Fruit fly (Drosophila melanogaster) whole organism, embryonic: ENCODE results near the gene DCTN1-p150.

Source experiments
- ATbp ChIP-seq: fragments of 200-800 bp; sonication (Bioruptor generic); optimal IDR thresholded peaks from 2 replicates; lab custom pipeline; 2017; ENCODE audit warnings: missing biosample characterization, mild to moderate bottlenecking, missing genetic modification characterization, missing genetic modification reagents
- Asciz ChIP-seq: fragments of 200-800 bp; sonication (Bioruptor generic); optimal IDR thresholded peaks from 2 replicates; lab custom pipeline; 2017; ENCODE audit warnings: missing biosample characterization, mild to moderate bottlenecking, missing genetic modification characterization, missing genetic modification reagents
- CG10366 ChIP-seq: fragments of 200-800 bp; sonication (Bioruptor generic); IDR thresholded peaks from 2 replicates; pipeline ENCODE4 v1.3.6; 2022; ENCODE audit warnings: missing biosample characterization, missing genetic modification characterization
- CG13123 ChIP-seq: fragments of 200-800 bp; sonication (Bioruptor generic); optimal IDR thresholded peaks from 2 replicates; lab custom pipeline; 2016; ENCODE audit warnings: missing biosample characterization, missing genetic modification characterization
- CG14050 ChIP-seq: fragments of 200-800 bp; sonication (Bioruptor generic); IDR thresholded peaks from 3 replicates; pipeline ENCODE4 v1.3.6; 2022; ENCODE audit warnings: missing biosample characterization, missing genetic modification characterization
- CG14441 ChIP-seq: fragments of 200-800 bp; sonication (Bioruptor generic); IDR thresholded peaks from 2 replicates; pipeline ENCODE4 v1.3.6; 2022; ENCODE audit warnings: missing biosample characterization, missing genetic modification characterization
- CG14710 ChIP-seq: fragments of 200-800 bp; sonication (Bioruptor generic); optimal IDR thresholded peaks from 3 replicates; lab custom pipeline; 2019; ENCODE audit warnings: missing biosample characterization, mild to moderate bottlenecking, missing genetic modification characterization, moderate library complexity
- CG17186 ChIP-seq: fragments of 200-800 bp; sonication (Bioruptor generic); optimal IDR thresholded peaks from 3 replicates; lab custom pipeline; 2017; ENCODE audit warnings: missing biosample characterization, missing genetic modification reagents, missing genetic modification characterization
- CG17359 ChIP-seq: fragments of 200-800 bp; sonication (Bioruptor generic); optimal IDR thresholded peaks from 3 replicates; lab custom pipeline; 2018; ENCODE audit warnings: missing biosample characterization, mild to moderate bottlenecking, missing genetic modification characterization, moderate library complexity
- CG17385 ChIP-seq: fragments of 200-800 bp; sonication (Bioruptor generic); optimal IDR thresholded peaks from 3 replicates; lab custom pipeline; 2018; ENCODE audit warnings: missing biosample characterization, mild to moderate bottlenecking, missing genetic modification characterization
- CG17802 ChIP-seq: fragments of 200-800 bp; sonication (Bioruptor generic); optimal IDR thresholded peaks from 2 replicates; lab custom pipeline; 2018; ENCODE audit warnings: missing biosample characterization, mild to moderate bottlenecking, missing genetic modification characterization, moderate library complexity
- CG18764 ChIP-seq: fragments of 200-800 bp; sonication (Bioruptor generic); optimal IDR thresholded peaks from 3 replicates; lab custom pipeline; 2016; ENCODE audit warnings: missing biosample characterization, missing genetic modification characterization
- CG2116 ChIP-seq: fragments of 200-800 bp; sonication (Bioruptor generic); optimal IDR thresholded peaks from 3 replicates; lab custom pipeline; 2018; ENCODE audit warnings: missing biosample characterization, mild to moderate bottlenecking, missing genetic modification characterization
- CG2875 ChIP-seq: fragments of 200-800 bp; sonication (Bioruptor generic); optimal IDR thresholded peaks from 2 replicates; lab custom pipeline; 2017; ENCODE audit warnings: missing biosample characterization, mild to moderate bottlenecking, missing genetic modification characterization, missing genetic modification reagents
- CG31365 ChIP-seq: fragments of 200-800 bp; sonication (Bioruptor generic); optimal IDR thresholded peaks from 2 replicates; lab custom pipeline; 2018; ENCODE audit warnings: missing biosample characterization, mild to moderate bottlenecking, missing genetic modification characterization
- CG3407 ChIP-seq: fragments of 200-800 bp; sonication (Bioruptor generic); optimal IDR thresholded peaks from 2 replicates; lab custom pipeline; 2018; ENCODE audit warnings: missing biosample characterization, mild to moderate bottlenecking, missing genetic modification characterization
- CG34376 ChIP-seq: fragments of 200-800 bp; sonication (Bioruptor generic); optimal IDR thresholded peaks from 2 replicates; lab custom pipeline; 2018; ENCODE audit warnings: missing biosample characterization, mild to moderate bottlenecking, missing genetic modification characterization
- CG4328 ChIP-seq: fragments of 200-800 bp; sonication (Bioruptor generic); optimal IDR thresholded peaks from 3 replicates; lab custom pipeline; 2017; ENCODE audit warnings: missing biosample characterization, missing genetic modification reagents, missing genetic modification characterization
- CG4730 ChIP-seq: fragments of 200-800 bp; sonication (Bioruptor generic); IDR thresholded peaks from 2 replicates; pipeline ENCODE4 v1.3.6; 2022; ENCODE audit warnings: missing biosample characterization, missing genetic modification characterization
- CG6683 ChIP-seq: fragments of 200-800 bp; sonication (Bioruptor generic); optimal IDR thresholded peaks from 2 replicates; lab custom pipeline; 2017; ENCODE audit warnings: missing biosample characterization, mild to moderate bottlenecking, missing genetic modification characterization, missing genetic modification reagents
- CG8281 ChIP-seq: fragments of 200-800 bp; sonication (Bioruptor generic); optimal IDR thresholded peaks from 2 replicates; lab custom pipeline; 2018; ENCODE audit warnings: missing biosample characterization, mild to moderate bottlenecking, missing genetic modification characterization, moderate library complexity
- CG8924 ChIP-seq: fragments of 200-800 bp; optimal IDR thresholded peaks from 3 replicates; lab custom pipeline; 2019; ENCODE audit warnings: missing biosample characterization, mild to moderate bottlenecking, missing genetic modification characterization, moderate library complexity
- CG9817 ChIP-seq: fragments of 200-800 bp; sonication (Bioruptor generic); optimal IDR thresholded peaks from 2 replicates; lab custom pipeline; 2018; ENCODE audit warnings: missing biosample characterization, mild to moderate bottlenecking, missing genetic modification characterization, moderate library complexity
- HLH4C ChIP-seq: fragments of 200-800 bp; sonication (Bioruptor generic); IDR thresholded peaks from 3 replicates; pipeline ENCODE4 v1.3.6; 2022; ENCODE audit warnings: missing biosample characterization, missing genetic modification characterization; ENCODE audit not compliant: partially characterized antibody
- HLH54F ChIP-seq: fragments of 200-800 bp; sonication (Bioruptor generic); optimal IDR thresholded peaks from 3 replicates; lab custom pipeline; 2016; ENCODE audit warnings: missing biosample characterization, missing genetic modification characterization
- MBD-R2 ChIP-seq: fragments of 200-800 bp; sonication (Bioruptor generic); IDR thresholded peaks from 2 replicates; pipeline ENCODE4 v1.3.6; 2022; ENCODE audit warnings: missing biosample characterization, missing genetic modification characterization
- Mes4 ChIP-seq: fragments of 200-800 bp; sonication (Bioruptor generic); optimal IDR thresholded peaks from 2 replicates; lab custom pipeline; 2016; ENCODE audit warnings: missing biosample characterization, missing genetic modification characterization
- Oli ChIP-seq: fragments of 200-800 bp; sonication (Bioruptor generic); optimal IDR thresholded peaks from 2 replicates; lab custom pipeline; 2018; ENCODE audit warnings: missing biosample characterization, mild to moderate bottlenecking, missing genetic modification characterization, moderate library complexity
- Sox100B ChIP-seq: fragments of 200-800 bp; sonication (Bioruptor generic); optimal IDR thresholded peaks from 3 replicates; lab custom pipeline; 2018; ENCODE audit warnings: missing biosample characterization, mild to moderate bottlenecking, missing genetic modification characterization
- Tbp ChIP-seq: fragments of >200 bp; optimal IDR thresholded peaks from 2 replicates; lab custom pipeline; 2018; ENCODE audit warnings: missing biosample characterization, missing genetic modification characterization
- al ChIP-seq: fragments of 200-800 bp; sonication (Bioruptor generic); IDR thresholded peaks from 2 replicates; pipeline ENCODE4 v1.3.6; 2022; ENCODE audit warnings: missing biosample characterization, missing genetic modification characterization
- ap ChIP-seq: fragments of 200-800 bp; sonication (Bioruptor generic); IDR thresholded peaks from 2 replicates; pipeline ENCODE4 v1.3.6; 2022; ENCODE audit warnings: missing biosample characterization, missing genetic modification characterization
- bowl ChIP-seq: fragments of 200-800 bp; sonication (Bioruptor generic); IDR thresholded peaks from 2 replicates; pipeline ENCODE4 v1.3.6; 2022; ENCODE audit warnings: missing biosample characterization, missing genetic modification characterization
- ci ChIP-seq: fragments of 200-800 bp; sonication (Bioruptor generic); IDR thresholded peaks from 3 replicates; pipeline ENCODE4 v1.3.6; 2022; ENCODE audit warnings: missing biosample characterization, missing genetic modification characterization
- corto ChIP-seq: fragments of 200-800 bp; sonication (Bioruptor generic); optimal IDR thresholded peaks from 2 replicates; lab custom pipeline; 2016; ENCODE audit warnings: missing biosample characterization, mild to moderate bottlenecking, missing genetic modification characterization, moderate library complexity
- crol ChIP-seq: fragments of 200-800 bp; sonication (Bioruptor generic); IDR thresholded peaks from 2 replicates; pipeline ENCODE4 v1.3.6; 2022; ENCODE audit warnings: missing biosample characterization, missing genetic modification characterization
- crp ChIP-seq, 2 experiments: fragments of 200-800 bp; sonication (Bioruptor generic); optimal IDR thresholded peaks; 2 replicates in 1 of 2; 3 replicates in 1 of 2; lab custom pipeline; 2017; ENCODE audit warnings: missing biosample characterization in 2 of 2, missing genetic modification characterization in 2 of 2, mild to moderate bottlenecking in 1 of 2, moderate library complexity in 1 of 2
- dmrt11E ChIP-seq: fragments of 200-800 bp; sonication (Bioruptor generic); optimal IDR thresholded peaks from 3 replicates; lab custom pipeline; 2018; ENCODE audit warnings: missing biosample characterization, mild to moderate bottlenecking, missing genetic modification characterization, moderate library complexity
- exex ChIP-seq: fragments of 200-800 bp; sonication (Bioruptor generic); optimal IDR thresholded peaks from 4 replicates; lab custom pipeline; 2018; ENCODE audit warnings: missing biosample characterization, mild to moderate bottlenecking, missing genetic modification characterization, moderate library complexity
- fru ChIP-seq: fragments of >200 bp; optimal IDR thresholded peaks from 2 replicates; lab custom pipeline; 2017
- ham ChIP-seq: fragments of 200-800 bp; sonication (Bioruptor generic); IDR thresholded peaks from 2 replicates; pipeline ENCODE4 v1.3.6; 2022; ENCODE audit warnings: missing biosample characterization, missing genetic modification characterization
- hkb ChIP-seq, 2 experiments: fragments of 200-800 bp in 1 of 2; fragments of >200 bp in 1 of 2; sonication (Bioruptor generic) in 1 of 2; IDR thresholded peaks in 1 of 2; optimal IDR thresholded peaks in 1 of 2; 2 replicates each; pipeline versions ENCODE4 v1.3.6 to Lab custom; 2017 to 2022; ENCODE audit warnings: missing biosample characterization in 1 of 2, missing genetic modification characterization in 1 of 2
- klu ChIP-seq: fragments of 200-800 bp; sonication (Bioruptor generic); IDR thresholded peaks from 2 replicates; pipeline ENCODE4 v1.3.6; 2022; ENCODE audit warnings: missing biosample characterization, missing genetic modification characterization
- kni ChIP-seq: fragments of 200-800 bp; sonication (Bioruptor generic); optimal IDR thresholded peaks from 3 replicates; lab custom pipeline; 2017; ENCODE audit warnings: mild to moderate bottlenecking, missing biosample characterization, missing genetic modification reagents, missing genetic modification characterization
- lmd ChIP-seq: fragments of 200-800 bp; sonication (Bioruptor generic); IDR thresholded peaks from 2 replicates; pipeline ENCODE4 v1.3.6; 2022; ENCODE audit warnings: missing biosample characterization, missing genetic modification characterization
- mld ChIP-seq: fragments of 200-800 bp; sonication (Bioruptor generic); IDR thresholded peaks from 3 replicates; pipeline ENCODE4 v1.3.6; 2022; ENCODE audit warnings: missing biosample characterization, missing genetic modification characterization; ENCODE audit not compliant: partially characterized antibody
- nerfin-1 ChIP-seq: fragments of 200-800 bp; sonication (Bioruptor generic); optimal IDR thresholded peaks from 3 replicates; lab custom pipeline; 2019; ENCODE audit warnings: missing biosample characterization, mild to moderate bottlenecking, missing genetic modification characterization, moderate library complexity
- nerfin-2 ChIP-seq: fragments of 200-800 bp; sonication (Bioruptor generic); IDR thresholded peaks from 2 replicates; pipeline ENCODE4 v1.3.6; 2022; ENCODE audit warnings: missing biosample characterization, missing genetic modification characterization; ENCODE audit not compliant: partially characterized antibody
- oc ChIP-seq: fragments of 200-800 bp; sonication (Bioruptor generic); optimal IDR thresholded peaks from 2 replicates; lab custom pipeline; 2018; ENCODE audit warnings: missing biosample characterization, mild to moderate bottlenecking, missing genetic modification characterization, moderate library complexity
- shn ChIP-seq: fragments of 200-800 bp; sonication (Bioruptor generic); optimal IDR thresholded peaks from 3 replicates; lab custom pipeline; 2016; ENCODE audit warnings: missing biosample characterization, missing genetic modification characterization
- usp ChIP-seq: fragments of >200 bp; optimal IDR thresholded peaks from 2 replicates; lab custom pipeline; 2017; ENCODE audit warnings: missing biosample characterization, missing genetic modification characterization

Gene DCTN1-p150

dm6 chr3L:13882532-13882931 lies 46.7 kb upstream of the DCTN1-p150 start:
- TF ChIP-seq CG17385 (GFP tag; lab: Kevin White, UChicago) (no peak), CG3407 (GFP tag; lab: Kevin White, UChicago) (peak; percentile 4), nerfin-1 (no peak), CG14710 (tag; lab: Kevin White, UChicago) (no peak), CG17802 (tag; lab: Kevin White, UChicago) (no peak), shn (GFP tag; lab: Kevin White, UChicago) (no peak), exex (tag; lab: Kevin White, UChicago) (no peak), ATbp (GFP tag; lab: Kevin White, UChicago) (peak; percentile 46), Mes4 (GFP tag; lab: Kevin White, UChicago) (no peak), nerfin-2 (GFP tag; lab: Robert Waterston, UW) (no peak), CG2116 (GFP tag; lab: Kevin White, UChicago) (no peak), lmd (no peak), CG17359 (tag; lab: Kevin White, UChicago) (no peak), CG17186 (GFP tag; lab: Kevin White, UChicago) (no peak), CG31365 (tag; lab: Kevin White, UChicago) (no peak), CG13123 (GFP tag; lab: Kevin White, UChicago) (no peak), CG6683 (no peak), CG14050 (GFP tag; lab: Robert Waterston, UW) (no peak), CG14441 (0 out of 2 replicates have a peak, but pooled peaks have one; percentile 19), CG10366 (no peak), usp (no peak), HLH4C (GFP tag; lab: Robert Waterston, UW) (no peak), CG8281 (no peak), ham (GFP tag; lab: Robert Waterston, UW) (no peak), klu (GFP tag; lab: Robert Waterston, UW) (0 out of 2 replicates have a peak, but pooled peaks have one; percentile 22), kni (GFP tag; lab: Kevin White, UChicago) (peak; percentile 66), CG34376 (no peak), ap (GFP tag; lab: Robert Waterston, UW) (no peak), Asciz (GFP tag; lab: Kevin White, UChicago) (peak; percentile 19), HLH54F (GFP tag; lab: Kevin White, UChicago) (no peak), MBD-R2 (GFP tag; lab: Robert Waterston, UW) (no peak), CG9817 (tag; lab: Kevin White, UChicago) (no peak), al (GFP tag; lab: Robert Waterston, UW) (no peak), CG4328 (GFP tag; lab: Kevin White, UChicago) (no peak), CG4730 (GFP tag; lab: Robert Waterston, UW) (no peak), fru (lab: Kevin White, UChicago) (no peak), Oli (tag; lab: Kevin White, UChicago) (no peak), crp (GFP tag; optimal IDR thresholded peaks at IDR 0.05; lab: Kevin White, UChicago) (no peak), ci (GFP tag; lab: Robert Waterston, UW) (peak; percentile 39; the same call in 1 of the 3 replicates), CG8924 (tag; lab: Kevin White, UChicago) (peak; percentile 1), oc (tag; lab: Kevin White, UChicago) (no peak), crol (GFP tag; lab: Robert Waterston, UW) (no peak), dmrt11E (no peak), hkb (optimal IDR thresholded peaks at IDR 0.05; lab: Kevin White, UChicago) (no peak), hkb (GFP tag; IDR thresholded peaks at IDR 0.05; lab: Robert Waterston, UW) (0 out of 2 replicates have a peak, but pooled peaks have one; percentile 23), CG2875 (GFP tag; lab: Kevin White, UChicago) (peak; percentile 14), CG18764 (no peak), bowl (GFP tag; lab: Robert Waterston, UW) (no peak), corto (GFP tag; lab: Kevin White, UChicago) (no peak), mld (GFP tag; lab: Robert Waterston, UW) (no peak), Sox100B (GFP tag; lab: Kevin White, UChicago) (no peak), Tbp (GFP tag; lab: Kevin White, UChicago) (no peak)
